Worm (Caenorhabditis elegans): Measurements from ENCODE around the gene acbp-6.

The acbp-6 gene

ce11 chrII:11978920-11979319 is 5.4 kb upstream of the acbp-6 start:
- TF ChIP-seq nhr-11 (tag; optimal IDR thresholded peaks at IDR 0.05) (no peak), T23F11.4 (GFP tag; optimal IDR thresholded peaks at IDR 0.05) (no peak), pax-1 (tag; optimal IDR thresholded peaks at IDR 0.05) (no peak), elt-4 (tag; optimal IDR thresholded peaks at IDR 0.05) (no peak), ceh-6 (GFP tag; optimal IDR thresholded peaks at IDR 0.05) (no peak), sdc-2 (tag; optimal IDR thresholded peaks at IDR 0.05) (no peak)

- no peak for TF ChIP-seq unc-86 (tag; optimal IDR thresholded peaks at IDR 0.05)
- TF ChIP-seq nfya-1 (tag; optimal IDR thresholded peaks at IDR 0.05), result no peak
- TF ChIP-seq zip-5 (tag; optimal IDR thresholded peaks at IDR 0.05), result no peak
These were observed 4.9 kb upstream of the acbp-6 start for ce11 chrII:11978478-11978877.

- TF ChIP-seq ref-2 (tag; optimal IDR thresholded peaks at IDR 0.05), result no peak
- no peak for TF ChIP-seq ceh-45 (GFP tag; IDR thresholded peaks at IDR 0.05)
- no peak for TF ChIP-seq ets-4 (tag; optimal IDR thresholded peaks at IDR 0.05)
- TF ChIP-seq npax-4 (tag; optimal IDR thresholded peaks at IDR 0.05), result no peak
- no peak for TF ChIP-seq ahr-1 (tag; optimal IDR thresholded peaks at IDR 0.05)
- peak; percentile 33 for TF ChIP-seq C08G9.2 (tag; optimal IDR thresholded peaks at IDR 0.05)
- no peak for TF ChIP-seq C38D4.7 (GFP tag; optimal IDR thresholded peaks at IDR 0.05)
- no peak for TF ChIP-seq F13H6.1 (tag; optimal IDR thresholded peaks at IDR 0.05)
- TF ChIP-seq T23F11.4 (GFP tag; optimal IDR thresholded peaks at IDR 0.05), result no peak
- no peak for TF ChIP-seq ceh-24 (tag; optimal IDR thresholded peaks at IDR 0.05)
- TF ChIP-seq hlh-13 (GFP tag; optimal IDR thresholded peaks at IDR 0.05), result no peak
- TF ChIP-seq unc-86 (tag; optimal IDR thresholded peaks at IDR 0.05), result no peak
- peak; percentile 73 for TF ChIP-seq ama-1 (optimal IDR thresholded peaks at IDR 0.05)
- no peak for TF ChIP-seq nfya-1 (tag; optimal IDR thresholded peaks at IDR 0.05)
- no peak for TF ChIP-seq sox-2 (GFP tag; IDR thresholded peaks at IDR 0.05)
- TF ChIP-seq K02D7.2 (tag; optimal IDR thresholded peaks at IDR 0.05), result no peak
- no peak for TF ChIP-seq lim-6 (tag; optimal IDR thresholded peaks at IDR 0.05)
- no peak for TF ChIP-seq tbx-7 (tag; optimal IDR thresholded peaks at IDR 0.05)
- TF ChIP-seq hlh-6 (tag; optimal IDR thresholded peaks at IDR 0.05), result peak; percentile 23
These were observed 3.8 kb upstream of the acbp-6 start, which contains the start of gene Y17G7B.21 for ce11 chrII:11977363-11977762. Gene Y17G7B.21, minus strand, starts transcription at chrII:11977661.

DNA sequence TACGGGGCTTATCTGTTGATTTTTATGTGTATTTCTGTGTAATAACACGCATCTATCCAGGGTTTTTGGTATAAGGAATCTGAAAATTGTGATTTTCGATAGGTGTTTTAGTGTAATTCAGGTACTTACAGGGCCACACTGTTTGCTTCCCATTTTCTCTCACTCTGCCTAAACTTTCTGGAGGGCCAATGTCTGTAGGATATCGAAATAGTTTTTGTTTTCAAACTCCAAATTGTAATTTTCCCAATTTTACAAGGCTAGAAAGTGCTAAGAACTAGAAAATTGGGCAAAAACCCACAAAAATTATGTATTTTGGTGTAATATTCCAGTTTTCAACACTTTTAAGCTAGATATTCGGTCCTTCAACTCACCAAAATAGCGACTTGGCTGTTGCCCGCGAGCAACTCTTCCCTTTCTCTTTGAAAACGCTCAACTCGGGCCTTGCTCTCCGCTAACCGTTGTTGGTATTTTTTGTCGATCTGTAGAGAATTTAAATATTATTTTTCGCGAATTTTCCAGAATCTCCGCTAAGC is 3.3 kb upstream of the acbp-6 start:
- no peak for TF ChIP-seq fkh-6 (tag; optimal IDR thresholded peaks at IDR 0.05)
- no peak for TF ChIP-seq Y22D7AL.16 (tag; optimal IDR thresholded peaks at IDR 0.05)
- no peak for TF ChIP-seq ceh-30 (tag; optimal IDR thresholded peaks at IDR 0.05)
- no peak for TF ChIP-seq ceh-24 (tag; optimal IDR thresholded peaks at IDR 0.05)

DNA sequence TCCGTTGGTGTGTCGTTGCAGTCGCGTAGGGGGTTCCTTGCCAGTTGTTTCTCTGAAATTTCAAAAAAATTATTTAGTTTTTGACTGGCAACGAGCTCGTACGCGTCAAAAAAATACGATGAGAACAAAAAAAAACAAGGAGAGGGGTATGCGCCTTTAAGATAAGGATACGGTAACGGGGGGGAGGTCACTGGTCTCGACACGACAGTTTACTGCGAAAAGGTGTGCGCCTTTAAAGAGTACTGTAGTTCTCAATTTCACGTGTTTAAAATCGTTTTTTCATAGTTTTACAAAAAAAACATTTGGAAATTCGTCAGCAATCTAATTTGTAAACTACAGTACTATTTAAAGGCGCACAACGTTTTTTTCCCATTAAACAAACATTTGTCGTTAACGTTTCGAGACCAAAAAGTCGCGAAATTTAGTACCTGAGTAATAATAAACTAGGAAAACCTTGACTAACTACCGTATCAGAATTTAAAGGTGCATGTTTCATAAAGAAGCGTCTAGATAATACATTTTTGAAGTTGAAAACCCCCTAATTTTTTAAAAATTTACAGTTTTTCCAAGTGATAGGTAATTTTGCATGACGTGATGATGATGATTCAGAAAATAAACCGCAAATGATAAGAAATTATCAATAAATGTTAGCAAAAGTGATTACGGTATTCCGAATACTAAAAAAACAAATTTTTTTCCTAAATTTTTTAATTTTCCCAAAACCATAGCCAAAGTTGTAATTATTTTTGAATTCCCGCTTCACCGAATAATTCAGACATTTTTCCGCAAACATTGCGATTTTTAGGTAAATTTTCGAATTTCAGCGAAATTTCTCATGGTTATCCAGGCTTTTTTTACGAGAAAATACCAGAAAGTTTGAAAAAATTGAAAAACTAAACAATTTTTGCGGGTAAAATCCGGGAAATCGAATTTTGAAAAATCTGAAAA is 790 bp upstream of the acbp-6 start:
- TF ChIP-seq elt-2 (tag; optimal IDR thresholded peaks at IDR 0.05) (peak; percentile 23), gmeb-2 (tag; optimal IDR thresholded peaks at IDR 0.05) (peak; percentile 67), nfya-1 (tag; optimal IDR thresholded peaks at IDR 0.05) (peak; percentile 4), madf-2 (tag; optimal IDR thresholded peaks at IDR 0.05) (no peak), hlh-15 (tag; optimal IDR thresholded peaks at IDR 0.05) (no peak), ama-1 (optimal IDR thresholded peaks at IDR 0.05) (peak; percentile 79), lin-11 (tag; optimal IDR thresholded peaks at IDR 0.05) (no peak), hlh-6 (tag; optimal IDR thresholded peaks at IDR 0.05) (no peak), C38D4.7 (GFP tag; optimal IDR thresholded peaks at IDR 0.05) (peak; percentile 25), zip-5 (tag; optimal IDR thresholded peaks at IDR 0.05) (no peak), ceh-31 (tag; optimal IDR thresholded peaks at IDR 0.05) (no peak)
